Worm (Caenorhabditis elegans) whole organism, midembryonic: ENCODE results near the gene srx-120.
A peak's percentile ranks its signal among the peaks of the same experiment; 100 is the strongest.
"Not testable (repeated sequence)": the region's sequence is repeated elsewhere in the genome, so short reads cannot be mapped to it uniquely, and the experiment has no call there.

Experiments
- T22C8.4 ChIP-seq: fragments of 200-800 bp; sonication (Bioruptor generic); IDR thresholded peaks from 2 replicates; pipeline ENCODE4 v1.3.6; 2022; ENCODE audit warnings: missing genetic modification characterization, missing compliant biosample characterization
- cog-1 ChIP-seq: sonication (generic microtip); optimal IDR thresholded peaks from 2 replicates; lab custom pipeline; 2016; ENCODE audit warnings: missing genetic modification characterization, missing compliant biosample characterization
- flt-1 ChIP-seq: fragments of 200-800 bp; sonication (Bioruptor generic); IDR thresholded peaks from 2 replicates; pipeline ENCODE4 v1.3.6; 2022; ENCODE audit warnings: missing genetic modification characterization, missing compliant biosample characterization
- klf-2 ChIP-seq: fragments of 200-800 bp; sonication (Bioruptor generic); conservative IDR thresholded peaks from 2 replicates; pipeline ENCODE4 v1.3.6; 2022; ENCODE audit warnings: missing genetic modification reagents, missing genetic modification characterization, missing compliant biosample characterization
- med-1 ChIP-seq: sonication (generic microtip); optimal IDR thresholded peaks from 2 replicates; lab custom pipeline; 2017; ENCODE audit warnings: missing genetic modification characterization, mild to moderate bottlenecking, missing compliant biosample characterization, antibody characterized with exemption, missing genetic modification reagents; ENCODE audit not compliant: insufficient read depth
- ref-1 ChIP-seq: fragments of 200-800 bp; sonication (Bioruptor generic); conservative IDR thresholded peaks from 2 replicates; pipeline ENCODE4 v1.3.6; 2022; ENCODE audit warnings: missing genetic modification reagents, missing genetic modification characterization, missing compliant biosample characterization
- tab-1 ChIP-seq: fragments of 200-800 bp; sonication (Bioruptor generic); IDR thresholded peaks from 2 replicates; pipeline ENCODE4 v1.3.6; 2022; ENCODE audit warnings: missing genetic modification characterization, missing compliant biosample characterization
- ztf-23 ChIP-seq: fragments of 200-800 bp; sonication (Bioruptor generic); IDR thresholded peaks from 2 replicates; pipeline ENCODE4 v1.3.6; 2022; ENCODE audit warnings: missing genetic modification reagents, missing genetic modification characterization, missing compliant biosample characterization
- ztf-29 ChIP-seq: fragments of 200-800 bp; sonication (Bioruptor generic); IDR thresholded peaks from 2 replicates; pipeline ENCODE4 v1.3.6; 2022; ENCODE audit warnings: missing genetic modification reagents, missing genetic modification characterization, missing compliant biosample characterization

Gene srx-120

ce11 chrII:12518008-12518407 lies 13.1 kb upstream of the srx-120 start:
- TF ChIP-seq cog-1 (tag; lab: Kevin White, UChicago) (no peak), ztf-23 (GFP tag; lab: Robert Waterston, UW) (no peak), ztf-29 (no peak), klf-2 (GFP tag; lab: Robert Waterston, UW) (no peak), T22C8.4 (GFP tag; lab: Robert Waterston, UW) (no peak)

ce11 chrII:12518809-12519344 lies 12.2 kb upstream of the srx-120 start, which contains the start of gene srh-70:
Gene srh-70 (minus strand): TSS chrII:12518859.
- TF ChIP-seq tab-1, result no peak
- TF ChIP-seq ref-1 (GFP tag; lab: Robert Waterston, UW), result no peak
- no peak for TF ChIP-seq T22C8.4 (GFP tag; lab: Robert Waterston, UW)

- TF ChIP-seq ref-1 (GFP tag; lab: Robert Waterston, UW), result no peak
- 0 out of 2 replicates have a peak, but pooled peaks have one; percentile 33 for TF ChIP-seq flt-1
Observed at ce11 chrII:12519616-12520015, 11.4 kb upstream of the srx-120 start, which contains the start of gene ceh-99. Gene ceh-99 (plus strand): TSS chrII:12519981.

DNA sequence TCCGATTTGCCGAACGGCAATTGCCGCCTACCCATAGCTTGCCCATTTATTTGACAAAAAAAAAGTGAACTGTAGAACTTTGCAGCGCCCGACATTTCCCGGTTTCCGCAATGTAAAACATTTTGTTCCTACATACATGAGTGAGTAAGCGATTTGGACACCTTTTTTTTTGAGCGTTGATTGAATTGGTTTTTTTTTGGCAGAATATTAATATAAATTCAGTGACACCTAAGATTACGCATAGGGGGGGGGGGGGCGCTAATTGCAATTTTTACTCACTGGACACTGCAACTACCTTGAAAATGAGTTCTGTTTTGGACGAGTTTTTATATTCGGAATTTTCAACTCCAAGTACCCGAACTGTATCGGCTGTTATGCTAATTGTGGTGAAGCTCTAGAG lies 5.5 kb upstream of the srx-120 start, which contains the start of gene srx-118:
Gene srx-118 (plus strand): TSS at position 301 of the 400 bp plus-strand sequence.
- TF ChIP-seq med-1 (GFP tag; lab: Kevin White, UChicago) (no peak), ztf-29 (no peak)

DNA sequence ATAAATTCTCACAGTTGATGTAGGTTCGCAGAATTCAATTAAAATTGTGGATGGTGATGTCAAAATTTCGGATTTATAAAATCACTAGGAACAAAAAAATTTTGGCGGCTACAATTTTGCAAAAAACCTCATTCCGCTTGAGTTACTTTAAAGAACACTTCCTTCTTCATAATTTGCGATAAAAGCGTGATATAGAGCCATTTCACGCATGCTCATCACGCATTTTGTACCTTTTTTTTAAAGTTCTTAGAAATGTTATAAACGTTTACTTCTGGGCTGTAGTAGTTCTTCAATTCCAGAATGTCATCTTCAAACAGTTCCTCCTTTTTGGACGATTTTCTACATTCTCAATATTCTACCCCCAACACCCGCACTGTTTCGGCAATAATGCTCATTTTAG lies 3.1 kb upstream of the srx-120 start, which contains the start of gene srx-119:
Gene srx-119 (plus strand): TSS at position 301 of the 400 bp plus-strand sequence.
- no peak for TF ChIP-seq T22C8.4 (GFP tag; lab: Robert Waterston, UW)
- no peak for TF ChIP-seq tab-1
- no peak for TF ChIP-seq flt-1
- TF ChIP-seq ztf-29, result no peak
- no peak for TF ChIP-seq ztf-23 (GFP tag; lab: Robert Waterston, UW)
- no peak for TF ChIP-seq ref-1 (GFP tag; lab: Robert Waterston, UW)

DNA sequence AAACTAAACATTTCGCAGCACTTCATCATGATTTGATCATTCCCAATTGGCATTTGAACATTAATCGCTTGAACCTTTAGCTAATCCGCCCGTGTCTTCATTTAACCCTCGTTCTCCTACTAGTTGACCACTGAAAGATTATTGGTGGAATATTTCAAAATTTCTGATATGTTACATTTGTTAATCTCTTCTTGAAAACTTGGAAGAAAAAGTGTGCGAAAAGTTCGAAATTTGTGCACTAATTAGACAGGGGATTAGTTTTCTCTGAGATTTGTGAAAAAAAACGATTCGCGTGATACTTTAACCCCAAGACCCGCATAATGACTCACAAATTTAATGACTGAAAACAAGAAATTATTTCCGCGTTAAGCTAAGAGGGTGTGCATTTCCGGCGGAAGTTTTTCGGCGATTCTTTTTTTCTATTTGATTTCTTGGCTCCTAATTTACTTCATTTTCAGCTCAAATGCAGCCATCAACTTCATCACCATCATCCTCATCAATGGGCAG lies 4.3 kb downstream of the srx-120 start, which contains the start of gene nimk-1:
Gene nimk-1 (plus strand): TSS at position 457 of the 507 bp plus-strand sequence.
- no peak for TF ChIP-seq ref-1 (GFP tag; lab: Robert Waterston, UW)
- no peak for TF ChIP-seq klf-2 (GFP tag; lab: Robert Waterston, UW)
- TF ChIP-seq ztf-29, result no peak
- TF ChIP-seq med-1 (GFP tag; lab: Kevin White, UChicago), result no peak
- no peak for TF ChIP-seq T22C8.4 (GFP tag; lab: Robert Waterston, UW)
- no peak for TF ChIP-seq flt-1
- TF ChIP-seq tab-1, result no peak
- TF ChIP-seq ztf-23 (GFP tag; lab: Robert Waterston, UW), result no peak
- no peak for TF ChIP-seq cog-1 (tag; lab: Kevin White, UChicago)

ce11 chrII:12536203-12536602 lies 5.1 kb downstream of the srx-120 start, which contains the start of gene F49C5.3:
Gene F49C5.3 (plus strand): TSS chrII:12536503.
- not testable (repeated sequence) for TF ChIP-seq klf-2 (GFP tag; lab: Robert Waterston, UW); cog-1 (tag; lab: Kevin White, UChicago); ztf-29

DNA sequence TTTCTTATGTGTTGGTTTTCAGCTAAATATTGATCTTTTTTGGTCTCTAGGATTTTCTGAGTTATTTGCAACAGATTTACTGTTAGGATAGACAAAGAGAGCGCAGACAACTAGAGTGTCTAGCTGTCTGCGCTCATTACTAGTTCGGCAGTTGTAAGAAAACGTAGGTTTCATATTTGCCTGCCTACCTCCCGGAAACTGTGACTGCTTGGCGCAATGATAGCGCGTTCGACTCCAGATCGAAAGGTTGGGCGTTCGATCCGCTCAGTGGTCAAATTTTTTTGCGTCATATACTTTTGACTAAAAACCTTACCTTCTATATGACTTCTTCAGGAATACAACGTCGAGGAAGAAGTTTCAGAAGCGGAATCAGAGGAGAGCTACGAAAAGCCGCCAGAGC lies 8.3 kb downstream of the srx-120 start:
- TF ChIP-seq klf-2 (GFP tag; lab: Robert Waterston, UW) (no peak), ztf-23 (GFP tag; lab: Robert Waterston, UW) (no peak), ref-1 (GFP tag; lab: Robert Waterston, UW) (no peak), tab-1 (no peak), flt-1 (no peak), med-1 (GFP tag; lab: Kevin White, UChicago) (no peak), cog-1 (tag; lab: Kevin White, UChicago) (no peak), T22C8.4 (GFP tag; lab: Robert Waterston, UW) (no peak), ztf-29 (no peak)

- TF ChIP-seq med-1 (GFP tag; lab: Kevin White, UChicago) (no peak), ztf-29 (no peak), flt-1 (no peak), ztf-23 (GFP tag; lab: Robert Waterston, UW) (no peak), ref-1 (GFP tag; lab: Robert Waterston, UW) (no peak), klf-2 (GFP tag; lab: Robert Waterston, UW) (no peak)
Observed at ce11 chrII:12542594-12542997, 11.5 kb downstream of the srx-120 start.

DNA sequence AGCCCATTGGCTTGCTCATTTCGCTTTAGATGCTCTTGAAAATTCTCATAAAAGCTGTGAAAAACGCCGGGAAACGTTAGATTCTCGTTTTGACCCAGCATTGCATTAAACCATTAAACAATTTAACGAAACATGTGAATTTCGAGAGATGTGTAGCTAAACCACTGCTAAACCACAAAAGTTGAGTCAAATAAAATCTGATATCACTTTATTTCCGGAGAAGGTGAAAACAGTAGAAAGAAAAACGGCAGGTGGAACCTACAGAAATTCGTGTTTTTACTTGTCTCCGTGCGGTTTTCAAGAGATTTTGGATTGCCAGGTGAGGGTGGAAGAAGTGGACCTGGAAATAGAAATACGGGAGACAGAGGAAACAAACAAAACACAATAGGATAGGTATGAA lies 13.5 kb downstream of the srx-120 start, which contains the start of gene F49C5.9:
Gene F49C5.9 (minus strand): TSS at position 101 of the 400 bp plus-strand sequence.
- TF ChIP-seq ztf-29 (no peak), flt-1 (no peak), ref-1 (GFP tag; lab: Robert Waterston, UW) (no peak), klf-2 (GFP tag; lab: Robert Waterston, UW) (no peak), tab-1 (no peak), med-1 (GFP tag; lab: Kevin White, UChicago) (no peak), cog-1 (tag; lab: Kevin White, UChicago) (no peak), T22C8.4 (GFP tag; lab: Robert Waterston, UW) (no peak), ztf-23 (GFP tag; lab: Robert Waterston, UW) (no peak)

DNA sequence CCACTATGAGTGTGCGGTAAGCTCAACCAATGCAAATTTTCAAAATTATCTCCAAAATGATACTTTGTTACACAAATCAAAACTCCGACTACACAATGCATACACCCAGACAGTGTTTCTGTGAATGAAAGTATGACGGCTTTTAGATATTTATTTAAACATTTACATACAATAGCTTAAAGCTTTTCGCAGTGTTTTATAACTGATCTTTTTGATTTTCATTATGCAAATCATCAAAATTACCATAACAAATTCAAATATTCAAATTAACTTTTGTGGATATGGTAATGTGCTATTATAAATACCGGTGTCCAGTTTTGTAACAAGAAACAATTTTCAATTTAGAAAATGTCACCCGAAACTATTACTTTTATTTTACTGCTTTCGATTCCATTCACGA lies 15.4 kb downstream of the srx-120 start, which contains the start of the genes F49C5.5 and F49C5.10:
Gene F49C5.5 (minus strand): TSS at position 101 of the 400 bp plus-strand sequence.
Gene F49C5.10 (plus strand): TSS at position 344 of the 400 bp plus-strand sequence.
- TF ChIP-seq klf-2 (GFP tag; lab: Robert Waterston, UW), result no peak
- TF ChIP-seq T22C8.4 (GFP tag; lab: Robert Waterston, UW), result no peak
- no peak for TF ChIP-seq flt-1
- TF ChIP-seq cog-1 (tag; lab: Kevin White, UChicago), result no peak
- no peak for TF ChIP-seq ztf-29
- no peak for TF ChIP-seq med-1 (GFP tag; lab: Kevin White, UChicago)
- no peak for TF ChIP-seq ztf-23 (GFP tag; lab: Robert Waterston, UW)
- TF ChIP-seq ref-1 (GFP tag; lab: Robert Waterston, UW), result no peak
- TF ChIP-seq tab-1, result no peak
